Worm (Caenorhabditis elegans) whole organism, L2 larva: Measurements from ENCODE around the gene F43G6.8.

Experiments used
- F13H6.1 ChIP-seq: sonication (generic microtip); optimal IDR thresholded peaks from 2 replicates; lab custom pipeline; 2016; ENCODE audit warnings: missing genetic modification characterization, missing compliant biosample characterization
- R02D3.7 ChIP-seq: fragments of 150-350 bp; optimal IDR thresholded peaks from 2 replicates; lab custom pipeline; 2014; ENCODE audit warnings: missing biosample characterization, missing genetic modification characterization
- aly-2 ChIP-seq: fragments of 150-350 bp; optimal IDR thresholded peaks from 2 replicates; lab custom pipeline; 2014; ENCODE audit warnings: missing biosample characterization, missing genetic modification characterization
- ama-1 ChIP-seq: fragments of 150-350 bp; optimal IDR thresholded peaks from 2 replicates; lab custom pipeline; 2018; ENCODE audit warnings: inconsistent platforms
- blmp-1 ChIP-seq: sonication (generic microtip); optimal IDR thresholded peaks from 2 replicates; lab custom pipeline; 2017; ENCODE audit warnings: missing genetic modification characterization, mild to moderate bottlenecking, missing compliant biosample characterization, antibody characterized with exemption, moderate library complexity; ENCODE audit not compliant: insufficient read depth
- ceh-82 ChIP-seq: fragments of 150-350 bp; optimal IDR thresholded peaks from 2 replicates; lab custom pipeline; 2014; ENCODE audit warnings: missing biosample characterization, missing genetic modification characterization
- crh-2 ChIP-seq: sonication (generic microtip); optimal IDR thresholded peaks from 2 replicates; lab custom pipeline; 2017; ENCODE audit warnings: missing biosample characterization, missing genetic modification characterization
- dmd-4 ChIP-seq: sonication (generic microtip); optimal IDR thresholded peaks from 2 replicates; lab custom pipeline; 2017; ENCODE audit warnings: missing biosample characterization, missing genetic modification characterization
- elt-1 ChIP-seq: fragments of 150-350 bp; optimal IDR thresholded peaks from 2 replicates; lab custom pipeline; 2014; ENCODE audit warnings: missing biosample characterization, missing genetic modification characterization
- elt-3 ChIP-seq: sonication (generic microtip); optimal IDR thresholded peaks from 2 replicates; lab custom pipeline; 2017; ENCODE audit warnings: missing biosample characterization, missing genetic modification characterization
- fos-1 ChIP-seq: fragments of 150-350 bp; optimal IDR thresholded peaks from 2 replicates; lab custom pipeline; 2014; ENCODE audit warnings: missing biosample characterization, missing genetic modification characterization
- gmeb-1 ChIP-seq: fragments of 150-350 bp; optimal IDR thresholded peaks from 2 replicates; lab custom pipeline; 2014; ENCODE audit warnings: missing biosample characterization, missing genetic modification characterization
- lin-11 ChIP-seq: fragments of 150-350 bp; sonication (generic microtip); optimal IDR thresholded peaks from 2 replicates; lab custom pipeline; 2014; ENCODE audit warnings: missing biosample characterization, missing genetic modification characterization, inconsistent platforms, mixed read lengths
- lin-13 ChIP-seq: fragments of 150-350 bp; optimal IDR thresholded peaks from 2 replicates; lab custom pipeline; 2014; ENCODE audit warnings: missing biosample characterization, missing genetic modification reagents, missing genetic modification characterization
- lin-39 ChIP-seq: fragments of 150-350 bp; optimal IDR thresholded peaks from 2 replicates; lab custom pipeline; 2014; ENCODE audit warnings: missing biosample characterization, missing genetic modification reagents, missing genetic modification characterization
- lsy-2 ChIP-seq, 2 experiments: fragments of 150-350 bp in 1 of 2; sonication (generic microtip) in 1 of 2; optimal IDR thresholded peaks; 2 replicates each; lab custom pipeline; 2014 to 2017; ENCODE audit warnings: missing biosample characterization in 2 of 2, missing genetic modification characterization in 2 of 2
- mab-5 ChIP-seq: fragments of 150-350 bp; optimal IDR thresholded peaks from 2 replicates; lab custom pipeline; 2014; ENCODE audit warnings: missing biosample characterization, missing genetic modification characterization
- mdl-1 ChIP-seq, 2 experiments: fragments of 150-350 bp in 1 of 2; sonication (generic microtip) in 1 of 2; optimal IDR thresholded peaks; 2 replicates each; lab custom pipeline; 2017; ENCODE audit warnings: missing biosample characterization in 2 of 2, missing genetic modification characterization in 2 of 2
- nhr-10 ChIP-seq: sonication (generic microtip); optimal IDR thresholded peaks from 2 replicates; lab custom pipeline; 2017; ENCODE audit warnings: missing biosample characterization, missing genetic modification characterization
- nhr-11 ChIP-seq: fragments of 150-350 bp; optimal IDR thresholded peaks from 2 replicates; lab custom pipeline; 2014; ENCODE audit warnings: missing biosample characterization, missing genetic modification characterization
- nhr-12 ChIP-seq: fragments of 150-350 bp; optimal IDR thresholded peaks from 2 replicates; lab custom pipeline; 2014; ENCODE audit warnings: missing biosample characterization, missing genetic modification characterization
- nhr-129 ChIP-seq: fragments of 150-350 bp; optimal IDR thresholded peaks from 2 replicates; lab custom pipeline; 2014; ENCODE audit warnings: missing biosample characterization, missing genetic modification characterization
- nhr-23 ChIP-seq: fragments of 150-350 bp; optimal IDR thresholded peaks from 2 replicates; lab custom pipeline; 2014; ENCODE audit warnings: missing biosample characterization, missing genetic modification reagents, missing genetic modification characterization
- nhr-25 ChIP-seq: fragments of 150-350 bp; sonication (generic microtip); optimal IDR thresholded peaks from 3 replicates; lab custom pipeline; 2014; ENCODE audit warnings: missing biosample characterization, missing genetic modification characterization
- nhr-6 ChIP-seq: fragments of 150-350 bp; optimal IDR thresholded peaks from 2 replicates; lab custom pipeline; 2014; ENCODE audit warnings: missing biosample characterization, missing genetic modification characterization
- sem-4 ChIP-seq: fragments of 150-350 bp; optimal IDR thresholded peaks from 2 replicates; lab custom pipeline; 2014; ENCODE audit warnings: missing biosample characterization, missing genetic modification reagents, missing genetic modification characterization
- sma-3 ChIP-seq: sonication (generic microtip); optimal IDR thresholded peaks from 2 replicates; lab custom pipeline; 2016; ENCODE audit warnings: missing genetic modification reagents, missing genetic modification characterization, missing compliant biosample characterization
- sma-9 ChIP-seq, 2 experiments: fragments of 150-350 bp in 1 of 2; sonication (generic microtip) in 1 of 2; optimal IDR thresholded peaks; 2 replicates each; lab custom pipeline; 2014 to 2016; ENCODE audit warnings: missing genetic modification characterization in 2 of 2, mild to moderate bottlenecking in 1 of 2, missing biosample characterization in 1 of 2, missing compliant biosample characterization in 1 of 2, missing genetic modification reagents in 1 of 2, moderate library complexity in 1 of 2
- unc-39 ChIP-seq: fragments of 150-350 bp; optimal IDR thresholded peaks from 2 replicates; lab custom pipeline; 2014; ENCODE audit warnings: missing biosample characterization, missing genetic modification characterization
- ztf-1 ChIP-seq: fragments of 200-800 bp; sonication (Bioruptor generic); conservative IDR thresholded peaks from 2 replicates; pipeline ENCODE4 v1.3.6; 2022; ENCODE audit warnings: missing genetic modification characterization, missing compliant biosample characterization
- ztf-11 ChIP-seq: sonication (generic microtip); optimal IDR thresholded peaks from 2 replicates; lab custom pipeline; 2017; ENCODE audit warnings: missing biosample characterization, missing genetic modification characterization
- ztf-4 ChIP-seq: fragments of 150-350 bp; optimal IDR thresholded peaks from 2 replicates; lab custom pipeline; 2014; ENCODE audit warnings: missing biosample characterization, missing genetic modification characterization

Gene F43G6.8

DNA sequence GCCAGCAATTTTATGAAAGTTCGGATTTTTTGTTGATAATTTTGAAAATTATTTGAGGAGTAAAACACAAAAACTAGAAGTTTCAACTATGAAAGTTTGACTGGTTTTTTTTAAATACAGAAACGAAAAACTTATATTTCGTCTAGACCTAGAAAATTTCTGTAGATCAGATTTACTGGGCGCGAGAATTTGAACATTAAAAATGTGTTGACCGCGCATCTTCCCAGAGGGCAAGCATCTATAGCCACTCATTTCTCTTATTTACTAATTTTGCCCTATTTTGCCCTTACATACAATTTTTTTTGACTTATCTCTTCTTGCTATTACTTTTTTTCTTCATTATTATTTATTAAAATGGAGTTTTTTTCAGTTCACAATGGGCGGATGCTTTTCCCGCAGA is 4.9 kb downstream of the F43G6.8 start, which contains the start of gene F43G6.10:
F43G6.10 (plus strand) TSS at position 371 of the 400 bp plus-strand sequence.
- TF ChIP-seq ztf-4 (tag; lab: Kevin White, UChicago) (no peak), aly-2 (no peak), ceh-82 (tag; lab: Kevin White, UChicago) (no peak), nhr-129 (tag; lab: Kevin White, UChicago) (no peak), unc-39 (tag; lab: Kevin White, UChicago) (no peak), lin-13 (GFP tag; lab: Kevin White, UChicago) (no peak), mab-5 (no peak), fos-1 (tag; lab: Kevin White, UChicago) (no peak), nhr-10 (tag; lab: Kevin White, UChicago) (no peak), lsy-2 (tag; optimal IDR thresholded peaks at IDR 0.05; lab: Kevin White, UChicago) (no peak), crh-2 (tag; lab: Kevin White, UChicago) (no peak), gmeb-1 (tag; lab: Kevin White, UChicago) (no peak)

DNA sequence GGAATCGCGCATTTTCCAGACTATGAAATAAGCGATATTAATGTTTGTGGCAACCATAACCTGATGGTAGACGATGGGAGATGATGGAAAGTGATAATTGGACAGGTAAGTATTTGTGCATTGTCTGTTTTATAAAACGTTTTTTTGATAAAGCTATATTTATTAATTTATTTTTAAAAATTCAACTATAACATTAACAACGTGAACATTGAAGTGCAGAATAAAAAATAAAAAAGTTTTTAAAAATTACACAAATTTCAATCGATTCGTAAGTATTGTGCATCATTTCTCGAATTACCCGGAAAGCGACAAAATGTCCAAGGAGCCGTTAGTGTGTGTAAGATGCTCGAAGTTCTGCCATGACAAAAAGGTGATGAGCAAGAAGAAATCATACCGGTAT is 7.6 kb downstream of the F43G6.8 start, which contains the start of gene jmjd-1.1:
jmjd-1.1 (plus strand) TSS at position 301 of the 400 bp plus-strand sequence.
- TF ChIP-seq F13H6.1 (tag; lab: Kevin White, UChicago): no peak
- TF ChIP-seq mdl-1 (tag; optimal IDR thresholded peaks at IDR 0.05; lab: Kevin White, UChicago): no peak
- no peak for TF ChIP-seq ztf-11 (tag; lab: Kevin White, UChicago)
- TF ChIP-seq lin-39: no peak
- TF ChIP-seq nhr-12 (tag; lab: Kevin White, UChicago): no peak
- TF ChIP-seq aly-2: no peak
- no peak for TF ChIP-seq ceh-82 (tag; lab: Kevin White, UChicago)
- TF ChIP-seq elt-3 (tag; lab: Kevin White, UChicago): no peak
- TF ChIP-seq nhr-23 (tag; lab: Kevin White, UChicago): no peak
- no peak for TF ChIP-seq ztf-4 (tag; lab: Kevin White, UChicago)
- no peak for TF ChIP-seq blmp-1 (tag; lab: Kevin White, UChicago)
- TF ChIP-seq elt-1 (tag; lab: Kevin White, UChicago): no peak
- no peak for TF ChIP-seq sma-9 (GFP tag; optimal IDR thresholded peaks at IDR 0.05; lab: Kevin White, UChicago)
- TF ChIP-seq sma-9 (tag; optimal IDR thresholded peaks at IDR 0.05; lab: Kevin White, UChicago): no peak

DNA sequence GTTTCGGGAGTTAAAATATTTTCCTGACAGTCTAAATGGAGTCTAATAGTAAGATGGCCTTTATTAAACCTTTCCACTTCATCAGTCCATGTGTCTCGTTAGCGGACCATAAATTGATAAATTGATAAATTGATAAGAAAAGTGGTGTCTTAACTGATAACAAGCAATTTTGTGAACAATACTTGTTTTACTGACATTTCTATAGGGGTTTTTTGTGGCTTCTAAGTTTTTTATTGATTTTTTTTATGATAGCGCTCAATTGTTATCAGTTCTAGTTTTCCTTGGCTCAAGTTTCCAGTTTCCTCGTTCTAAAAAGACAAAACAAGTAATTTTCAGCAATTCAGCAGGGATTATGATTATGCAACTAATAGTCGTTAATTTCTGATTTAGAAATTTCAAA is 11.4 kb downstream of the F43G6.8 start, which contains the start of gene F43G6.17:
F43G6.17 (plus strand) TSS at position 301 of the 400 bp plus-strand sequence.
- TF ChIP-seq elt-3 (tag; lab: Kevin White, UChicago): no peak
- no peak for TF ChIP-seq ceh-82 (tag; lab: Kevin White, UChicago)
- no peak for TF ChIP-seq ztf-4 (tag; lab: Kevin White, UChicago)
- no peak for TF ChIP-seq lin-11 (tag; lab: Kevin White, UChicago)
- no peak for TF ChIP-seq mab-5
- TF ChIP-seq sma-9 (GFP tag; optimal IDR thresholded peaks at IDR 0.05; lab: Kevin White, UChicago): no peak
- no peak for TF ChIP-seq sma-9 (tag; optimal IDR thresholded peaks at IDR 0.05; lab: Kevin White, UChicago)
- TF ChIP-seq ztf-11 (tag; lab: Kevin White, UChicago): no peak
- no peak for TF ChIP-seq blmp-1 (tag; lab: Kevin White, UChicago)
- no peak for TF ChIP-seq ama-1 (lab: Kevin White, UChicago)
- no peak for TF ChIP-seq nhr-25 (tag; lab: Kevin White, UChicago)
- TF ChIP-seq elt-1 (tag; lab: Kevin White, UChicago): no peak
- no peak for TF ChIP-seq aly-2
- TF ChIP-seq nhr-23 (tag; lab: Kevin White, UChicago): no peak
- TF ChIP-seq nhr-10 (tag; lab: Kevin White, UChicago): no peak
- no peak for TF ChIP-seq nhr-12 (tag; lab: Kevin White, UChicago)
- TF ChIP-seq ztf-1: no peak
- no peak for TF ChIP-seq fos-1 (tag; lab: Kevin White, UChicago)
- TF ChIP-seq crh-2 (tag; lab: Kevin White, UChicago): no peak

DNA sequence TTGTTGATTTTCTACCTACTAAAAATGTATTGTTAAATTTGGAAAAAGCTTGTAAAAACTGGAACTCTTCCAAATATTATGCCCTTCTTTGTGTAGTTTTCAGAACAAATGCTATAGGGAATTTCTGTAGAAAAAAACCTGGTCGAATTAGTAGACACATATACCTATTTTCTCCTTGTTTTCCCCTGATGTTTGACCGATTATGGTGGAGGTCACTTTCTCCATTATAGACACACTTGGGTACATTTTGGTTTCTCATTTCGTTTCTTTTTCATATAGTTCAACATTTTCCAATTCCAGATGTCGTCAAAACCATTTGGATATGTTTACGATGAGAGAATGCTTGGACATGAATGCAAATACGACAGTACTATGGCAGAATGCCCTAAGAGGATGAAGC is 15.2 kb downstream of the F43G6.8 start, which contains the start of gene hda-5:
hda-5 (plus strand) TSS at position 301 of the 400 bp plus-strand sequence.
- TF ChIP-seq nhr-6 (no peak), R02D3.7 (tag; lab: Kevin White, UChicago) (no peak), nhr-11 (tag; lab: Kevin White, UChicago) (no peak), lin-11 (tag; lab: Kevin White, UChicago) (no peak), ztf-11 (tag; lab: Kevin White, UChicago) (no peak), dmd-4 (tag; lab: Kevin White, UChicago) (no peak)

DNA sequence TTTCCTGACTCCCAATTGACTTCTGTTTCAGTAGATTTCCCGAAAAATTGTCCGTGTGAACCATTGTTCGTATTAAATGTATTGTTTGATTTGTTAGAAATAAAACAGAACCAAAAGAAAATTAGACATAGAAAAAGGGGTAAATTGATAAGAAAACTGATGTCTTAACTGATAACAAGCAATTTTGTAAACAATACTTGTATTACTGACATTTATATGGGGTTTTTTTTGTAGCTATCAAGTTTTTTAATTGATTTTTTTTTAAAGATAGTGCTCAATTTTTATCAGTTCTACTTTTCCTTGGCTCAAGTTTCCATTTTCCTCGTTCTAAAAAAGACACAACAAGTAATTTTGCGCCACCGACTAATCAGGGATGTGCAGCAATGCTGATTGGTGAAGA is 16.7 kb downstream of the F43G6.8 start:
- TF ChIP-seq fos-1 (tag; lab: Kevin White, UChicago): peak; percentile 17
- no peak for TF ChIP-seq sma-3
- TF ChIP-seq sem-4: no peak
